Fruit fly (Drosophila melanogaster) whole organism, embryonic: Measurements from ENCODE around the gene CG14237.

Experiments
- Ada2b ChIP-seq: fragments of 200-800 bp; sonication (Bioruptor generic); IDR thresholded peaks from 2 replicates; pipeline ENCODE4 v1.3.6; 2022; ENCODE audit warnings: missing biosample characterization, missing genetic modification characterization
- Aef1 ChIP-seq: fragments of 200-800 bp; sonication (Bioruptor generic); IDR thresholded peaks from 3 replicates; pipeline ENCODE4 v1.3.6; 2022; ENCODE audit warnings: missing biosample characterization, missing genetic modification characterization
- Antp ChIP-seq: fragments of 200-800 bp; sonication (Bioruptor generic); optimal IDR thresholded peaks from 3 replicates; lab custom pipeline; 2016; ENCODE audit warnings: missing biosample characterization, missing genetic modification characterization
- Atf3 ChIP-seq: fragments of 200-800 bp; sonication (Bioruptor generic); optimal IDR thresholded peaks from 3 replicates; lab custom pipeline; 2016; ENCODE audit warnings: missing biosample characterization, missing genetic modification characterization
- CG11085 ChIP-seq: fragments of 200-800 bp; sonication (Bioruptor generic); IDR thresholded peaks from 2 replicates; pipeline ENCODE4 v1.3.6; 2022; ENCODE audit warnings: missing biosample characterization, missing genetic modification characterization
- CG11504 ChIP-seq: fragments of 200-800 bp; sonication (Bioruptor generic); optimal IDR thresholded peaks from 3 replicates; lab custom pipeline; 2019; ENCODE audit warnings: missing biosample characterization, mild to moderate bottlenecking, missing genetic modification characterization, moderate library complexity
- CG12299 ChIP-seq: fragments of 200-800 bp; sonication (Bioruptor generic); optimal IDR thresholded peaks from 2 replicates; lab custom pipeline; 2018; ENCODE audit warnings: missing biosample characterization, mild to moderate bottlenecking, missing genetic modification characterization
- CG1233 ChIP-seq: fragments of 200-800 bp; sonication (Bioruptor generic); optimal IDR thresholded peaks from 4 replicates; lab custom pipeline; 2018; ENCODE audit warnings: missing biosample characterization, mild to moderate bottlenecking, missing genetic modification characterization
- CG15011 ChIP-seq: fragments of 200-800 bp; sonication (Bioruptor generic); optimal IDR thresholded peaks from 3 replicates; lab custom pipeline; 2018; ENCODE audit warnings: missing biosample characterization, mild to moderate bottlenecking, missing genetic modification characterization
- CG15601 ChIP-seq: fragments of 200-800 bp; sonication (Bioruptor generic); optimal IDR thresholded peaks from 3 replicates; lab custom pipeline; 2019; ENCODE audit warnings: missing biosample characterization, mild to moderate bottlenecking, missing genetic modification characterization, moderate library complexity
- CG17385 ChIP-seq: fragments of 200-800 bp; sonication (Bioruptor generic); optimal IDR thresholded peaks from 3 replicates; lab custom pipeline; 2018; ENCODE audit warnings: missing biosample characterization, mild to moderate bottlenecking, missing genetic modification characterization
- CG3163 ChIP-seq: fragments of 200-800 bp; sonication (Bioruptor generic); optimal IDR thresholded peaks from 3 replicates; lab custom pipeline; 2016; ENCODE audit warnings: missing biosample characterization, missing genetic modification characterization
- CG32767 ChIP-seq: fragments of 200-800 bp; sonication (Bioruptor generic); IDR thresholded peaks from 2 replicates; pipeline ENCODE4 v1.3.6; 2022; ENCODE audit warnings: missing biosample characterization, missing genetic modification characterization
- CG34376 ChIP-seq: fragments of 200-800 bp; sonication (Bioruptor generic); optimal IDR thresholded peaks from 2 replicates; lab custom pipeline; 2018; ENCODE audit warnings: missing biosample characterization, mild to moderate bottlenecking, missing genetic modification characterization
- CG4854 ChIP-seq: fragments of 200-800 bp; sonication (Bioruptor generic); optimal IDR thresholded peaks from 2 replicates; lab custom pipeline; 2016; ENCODE audit warnings: missing biosample characterization, missing genetic modification characterization, inconsistent platforms
- CG9817 ChIP-seq: fragments of 200-800 bp; sonication (Bioruptor generic); optimal IDR thresholded peaks from 2 replicates; lab custom pipeline; 2018; ENCODE audit warnings: missing biosample characterization, mild to moderate bottlenecking, missing genetic modification characterization, moderate library complexity
- CG9932 ChIP-seq: fragments of 200-800 bp; sonication (Bioruptor generic); IDR thresholded peaks from 2 replicates; pipeline ENCODE4 v1.3.6; 2022; ENCODE audit warnings: missing biosample characterization, missing genetic modification characterization
- Dek ChIP-seq: fragments of 200-800 bp; sonication (Bioruptor generic); optimal IDR thresholded peaks from 3 replicates; lab custom pipeline; 2019; ENCODE audit warnings: missing biosample characterization, mild to moderate bottlenecking, missing genetic modification characterization, moderate library complexity
- Fer3 ChIP-seq: fragments of 200-800 bp; sonication (Bioruptor generic); optimal IDR thresholded peaks from 2 replicates; lab custom pipeline; 2018; ENCODE audit warnings: missing biosample characterization, mild to moderate bottlenecking, missing genetic modification characterization, moderate library complexity
- HmgD ChIP-seq: fragments of 200-800 bp; sonication (Bioruptor generic); optimal IDR thresholded peaks from 3 replicates; lab custom pipeline; 2016; ENCODE audit warnings: missing biosample characterization, missing genetic modification characterization
- Meics ChIP-seq: fragments of 200-800 bp; sonication (Bioruptor generic); optimal IDR thresholded peaks from 2 replicates; lab custom pipeline; 2017; ENCODE audit warnings: missing biosample characterization, mild to moderate bottlenecking, missing genetic modification characterization
- Nf-YB ChIP-seq: fragments of 200-800 bp; sonication (Bioruptor generic); optimal IDR thresholded peaks from 3 replicates; lab custom pipeline; 2019; ENCODE audit warnings: missing biosample characterization, mild to moderate bottlenecking, missing genetic modification characterization, moderate library complexity
- Oaz ChIP-seq: fragments of 200-800 bp; sonication (Bioruptor generic); IDR thresholded peaks from 2 replicates; pipeline ENCODE4 v1.3.6; 2022; ENCODE audit warnings: missing biosample characterization, missing genetic modification characterization
- Ptx1 ChIP-seq: fragments of 200-800 bp; sonication (Bioruptor generic); IDR thresholded peaks from 2 replicates; pipeline ENCODE4 v1.3.6; 2022; ENCODE audit warnings: missing biosample characterization, missing genetic modification characterization
- Sox102F ChIP-seq: fragments of 200-800 bp; sonication (Bioruptor generic); optimal IDR thresholded peaks from 2 replicates; lab custom pipeline; 2018; ENCODE audit warnings: missing biosample characterization, mild to moderate bottlenecking, missing genetic modification characterization, moderate library complexity
- TFAM ChIP-seq: fragments of 200-800 bp; sonication (Bioruptor generic); optimal IDR thresholded peaks from 2 replicates; lab custom pipeline; 2017; ENCODE audit warnings: missing biosample characterization, missing genetic modification characterization, inconsistent platforms
- Xbp1 ChIP-seq: fragments of 200-800 bp; sonication (Bioruptor generic); optimal IDR thresholded peaks from 3 replicates; lab custom pipeline; 2016; ENCODE audit warnings: missing biosample characterization, mild to moderate bottlenecking, missing genetic modification characterization
- ara ChIP-seq: fragments of 200-800 bp; sonication (Bioruptor generic); IDR thresholded peaks from 2 replicates; pipeline ENCODE4 v1.3.6; 2022; ENCODE audit warnings: missing biosample characterization, missing genetic modification characterization
- ato ChIP-seq: fragments of 200-800 bp; sonication (Bioruptor generic); IDR thresholded peaks from 2 replicates; pipeline ENCODE4 v1.3.6; 2022; ENCODE audit warnings: missing biosample characterization, missing genetic modification characterization; ENCODE audit not compliant: partially characterized antibody
- bbx ChIP-seq: fragments of 200-800 bp; sonication (Bioruptor generic); IDR thresholded peaks from 2 replicates; pipeline ENCODE4 v1.3.6; 2022; ENCODE audit warnings: missing biosample characterization, missing genetic modification characterization; ENCODE audit not compliant: partially characterized antibody
- caup ChIP-seq: fragments of 200-800 bp; sonication (Bioruptor generic); optimal IDR thresholded peaks from 3 replicates; lab custom pipeline; 2017; ENCODE audit warnings: missing biosample characterization, mild to moderate bottlenecking, missing genetic modification characterization, moderate library complexity; ENCODE audit not compliant: severe bottlenecking
- ci ChIP-seq: fragments of 200-800 bp; sonication (Bioruptor generic); IDR thresholded peaks from 3 replicates; pipeline ENCODE4 v1.3.6; 2022; ENCODE audit warnings: missing biosample characterization, missing genetic modification characterization
- crol ChIP-seq: fragments of 200-800 bp; sonication (Bioruptor generic); IDR thresholded peaks from 2 replicates; pipeline ENCODE4 v1.3.6; 2022; ENCODE audit warnings: missing biosample characterization, missing genetic modification characterization
- dmrt99B ChIP-seq: fragments of 200-800 bp; sonication (Bioruptor generic); optimal IDR thresholded peaks from 2 replicates; lab custom pipeline; 2018; ENCODE audit warnings: missing biosample characterization, mild to moderate bottlenecking, missing genetic modification characterization, moderate library complexity
- dysf ChIP-seq: fragments of 200-800 bp; sonication (Bioruptor generic); IDR thresholded peaks from 3 replicates; pipeline ENCODE4 v1.3.6; 2022; ENCODE audit warnings: missing biosample characterization, missing genetic modification characterization
- eve ChIP-seq, 2 experiments: fragments of >200 bp; optimal IDR thresholded peaks; 2 replicates each; lab custom pipeline; 2017; ENCODE audit warnings: missing biosample characterization in 2 of 2, missing genetic modification characterization in 2 of 2
- exex ChIP-seq: fragments of 200-800 bp; sonication (Bioruptor generic); optimal IDR thresholded peaks from 4 replicates; lab custom pipeline; 2018; ENCODE audit warnings: missing biosample characterization, mild to moderate bottlenecking, missing genetic modification characterization, moderate library complexity
- eyg ChIP-seq: fragments of 200-800 bp; sonication (Bioruptor generic); optimal IDR thresholded peaks from 3 replicates; lab custom pipeline; 2016; ENCODE audit warnings: missing biosample characterization, missing genetic modification characterization
- fd3F ChIP-seq: fragments of 200-800 bp; sonication (Bioruptor generic); optimal IDR thresholded peaks from 2 replicates; lab custom pipeline; 2018; ENCODE audit warnings: missing biosample characterization, mild to moderate bottlenecking, missing genetic modification characterization, moderate library complexity
- fd64A ChIP-seq: fragments of 200-800 bp; sonication (Bioruptor generic); optimal IDR thresholded peaks from 3 replicates; lab custom pipeline; 2018; ENCODE audit warnings: missing biosample characterization, mild to moderate bottlenecking, missing genetic modification characterization
- grau ChIP-seq: fragments of 200-800 bp; optimal IDR thresholded peaks from 3 replicates; lab custom pipeline; 2019; ENCODE audit warnings: missing biosample characterization, mild to moderate bottlenecking, missing genetic modification characterization, moderate library complexity
- gro ChIP-seq: fragments of 200-800 bp; sonication (Bioruptor generic); optimal IDR thresholded peaks from 2 replicates; lab custom pipeline; 2016; ENCODE audit warnings: missing biosample characterization, missing genetic modification characterization
- mam ChIP-seq: fragments of 200-800 bp; sonication (Bioruptor generic); optimal IDR thresholded peaks from 3 replicates; lab custom pipeline; 2016; ENCODE audit warnings: missing biosample characterization, missing genetic modification characterization
- p53 ChIP-seq: fragments of 200-800 bp; sonication (Bioruptor generic); optimal IDR thresholded peaks from 2 replicates; lab custom pipeline; 2016; ENCODE audit warnings: missing biosample characterization, missing genetic modification characterization
- prd ChIP-seq, 3 experiments: fragments of >200 bp in 2 of 3; fragments of 200-800 bp in 1 of 3; sonication (Bioruptor generic) in 1 of 3; optimal IDR thresholded peaks in 2 of 3; IDR thresholded peaks in 1 of 3; 2 replicates in 2 of 3; 3 replicates in 1 of 3; pipeline versions ENCODE4 v1.3.6 to Lab custom; 2017 to 2022; ENCODE audit warnings: missing biosample characterization in 1 of 3, missing genetic modification characterization in 1 of 3
- ranshi ChIP-seq: fragments of 200-800 bp; sonication (Bioruptor generic); IDR thresholded peaks from 2 replicates; pipeline ENCODE4 v1.3.6; 2022; ENCODE audit warnings: missing biosample characterization, missing genetic modification characterization
- row ChIP-seq: fragments of 200-800 bp; sonication (Bioruptor generic); IDR thresholded peaks from 3 replicates; pipeline ENCODE4 v1.3.6; 2022; ENCODE audit warnings: missing biosample characterization, missing genetic modification characterization
- sens ChIP-seq: fragments of 200-800 bp; sonication (Bioruptor generic); peaks from one replicate; lab custom pipeline; 2016; ENCODE audit warnings: missing biosample characterization, missing genetic modification characterization
- sens-2 ChIP-seq: fragments of 200-800 bp; sonication (Bioruptor generic); IDR thresholded peaks from 2 replicates; pipeline ENCODE4 v1.3.6; 2022; ENCODE audit warnings: missing biosample characterization, missing genetic modification characterization
- slbo ChIP-seq: fragments of 200-800 bp; sonication (Bioruptor generic); IDR thresholded peaks from 2 replicates; pipeline ENCODE4 v1.3.6; 2022; ENCODE audit warnings: missing biosample characterization, missing genetic modification characterization
- usp ChIP-seq: fragments of >200 bp; optimal IDR thresholded peaks from 2 replicates; lab custom pipeline; 2017; ENCODE audit warnings: missing biosample characterization, missing genetic modification characterization

Gene CG14237

dm6 chr3R:26494247-26494646 lies 37.6 kb downstream of the CG14237 start (continued):
- TF ChIP-seq Atf3 (GFP tag; lab: Kevin White, UChicago) (no peak), CG15011 (GFP tag; lab: Kevin White, UChicago) (peak; percentile 30), Xbp1 (GFP tag; lab: Kevin White, UChicago) (peak; percentile 11), CG15601 (no peak), Ptx1 (GFP tag; lab: Robert Waterston, UW) (peak; percentile 61), prd (optimal IDR thresholded peaks at IDR 0.05; lab: Kevin White, UChicago) (no peak), prd (GFP tag; IDR thresholded peaks at IDR 0.05; lab: Robert Waterston, UW) (peak; percentile 41; the same call in 1 of the 3 replicates), HmgD (GFP tag; lab: Kevin White, UChicago) (no peak), ranshi (GFP tag; lab: Robert Waterston, UW) (peak; percentile 18; the same call in 1 of the 2 replicates), fd64A (no peak), Meics (GFP tag; lab: Kevin White, UChicago) (peak; percentile 58), usp (GFP tag; lab: Kevin White, UChicago) (no peak), Ada2b (GFP tag; lab: Robert Waterston, UW) (peak; percentile 51), slbo (GFP tag; lab: Robert Waterston, UW) (peak; percentile 69), CG32767 (GFP tag; lab: Robert Waterston, UW) (0 out of 2 replicates have a peak, but pooled peaks have one; percentile 31), Oaz (GFP tag; lab: Robert Waterston, UW) (0 out of 2 replicates have a peak, but pooled peaks have one; percentile 26), Dek (tag; lab: Kevin White, UChicago) (peak; percentile 48), CG17385 (GFP tag; lab: Kevin White, UChicago) (peak; percentile 22), CG11504 (tag; lab: Kevin White, UChicago) (peak; percentile 55), Antp (GFP tag; lab: Kevin White, UChicago) (no peak), Fer3 (tag; lab: Kevin White, UChicago) (peak; percentile 54), ato (GFP tag; lab: Robert Waterston, UW) (no peak), crol (GFP tag; lab: Robert Waterston, UW) (no peak), ara (no peak), gro (GFP tag; lab: Kevin White, UChicago) (no peak), CG9817 (peak; percentile 42), sens (GFP tag; lab: Kevin White, UChicago) (peak; percentile 10), fd3F (GFP tag; lab: Kevin White, UChicago) (peak; percentile 38), CG3163 (no peak), CG11085 (GFP tag; lab: Robert Waterston, UW) (no peak), dysf (GFP tag; lab: Robert Waterston, UW) (peak; percentile 63; the same call in 2 of the 3 replicates), caup (GFP tag; lab: Kevin White, UChicago) (peak; percentile 56), sens-2 (GFP tag; lab: Robert Waterston, UW) (no peak), Sox102F (GFP tag; lab: Kevin White, UChicago) (peak; percentile 21), bbx (no peak), CG34376 (GFP tag; lab: Kevin White, UChicago) (peak; percentile 18), ci (GFP tag; lab: Robert Waterston, UW) (no peak), eyg (no peak), grau (peak; percentile 64), p53 (GFP tag; lab: Kevin White, UChicago) (no peak), mam (GFP tag; lab: Kevin White, UChicago) (peak; percentile 57), exex (peak; percentile 29), Nf-YB (GFP tag; lab: Kevin White, UChicago) (no peak), dmrt99B (tag; lab: Kevin White, UChicago) (peak; percentile 47), Aef1 (GFP tag; lab: Robert Waterston, UW) (0 out of 3 replicates have a peak, but pooled peaks have one; percentile 27), CG12299 (tag; lab: Kevin White, UChicago) (peak; percentile 9), row (GFP tag; lab: Robert Waterston, UW) (peak; percentile 66; the same call in 2 of the 3 replicates), CG1233 (GFP tag; lab: Kevin White, UChicago) (no peak), CG4854 (GFP tag; lab: Kevin White, UChicago) (no peak), eve (GFP tag; optimal IDR thresholded peaks at IDR 0.05; lab: Kevin White, UChicago) (peak in 1 of 2 experiments; percentile 34), CG9932 (GFP tag; lab: Robert Waterston, UW) (peak; percentile 61), TFAM (GFP tag; lab: Kevin White, UChicago) (no peak)
